Fruit fly (Drosophila melanogaster): Measurements from ENCODE around the gene Vap33.

The Vap33 gene

DNA sequence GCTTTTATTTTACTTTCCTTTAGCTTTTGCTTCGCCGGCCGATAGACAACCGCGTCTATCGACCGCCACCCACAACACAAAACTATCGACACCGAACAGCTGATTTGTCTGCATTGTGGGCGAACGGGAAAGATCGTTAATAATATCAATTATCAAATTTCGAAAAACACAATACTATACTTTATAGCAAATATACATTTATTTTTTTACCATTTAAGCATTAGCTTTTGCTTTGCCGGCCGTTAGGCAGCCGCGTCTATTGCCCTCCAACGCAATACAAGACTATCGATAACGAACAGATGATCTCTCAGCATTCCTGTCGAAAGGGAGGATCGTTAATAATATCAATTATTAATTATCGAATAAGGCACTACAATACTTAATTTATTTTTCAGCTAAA is 12.6 kb upstream of the Vap33 start, which contains the start of the genes CG2938 and Glos (continued):
- TF ChIP-seq Vsx1 (GFP tag; optimal IDR thresholded peaks at IDR 0.05) (no peak), hbn (GFP tag; IDR thresholded peaks at IDR 0.05; ENCODE audit: partially characterized antibody) (peak; percentile 67), CG9727 (GFP tag; optimal IDR thresholded peaks at IDR 0.05) (no peak), CG9932 (GFP tag; IDR thresholded peaks at IDR 0.05) (no peak), Med (GFP tag) (peak; percentile 50), CG30431 (GFP tag; optimal IDR thresholded peaks at IDR 0.05) (no peak), crp (GFP tag; optimal IDR thresholded peaks at IDR 0.05) (peak; percentile 54 to 89), CoRest (tag; optimal IDR thresholded peaks at IDR 0.05) (peak; percentile 9), CG14860 (GFP tag; IDR thresholded peaks at IDR 0.05; ENCODE audit: partially characterized antibody) (peak; percentile 68; the same call in 2 of the 3 replicates), Hand (GFP tag; optimal IDR thresholded peaks at IDR 0.05) (no peak), E2f2 (GFP tag; IDR thresholded peaks at IDR 0.05) (peak; percentile 30; the same call in 1 of the 2 replicates), prd (optimal IDR thresholded peaks at IDR 0.05) (no peak), prd (GFP tag; IDR thresholded peaks at IDR 0.05) (no peak), pfk (GFP tag; optimal IDR thresholded peaks at IDR 0.05) (no peak), so (GFP tag; IDR thresholded peaks at IDR 0.05) (no peak), B-H2 (GFP tag; optimal IDR thresholded peaks at IDR 0.05) (no peak), CG1603 (tag; optimal IDR thresholded peaks at IDR 0.05) (peak; percentile 13), CG11093 (GFP tag; IDR thresholded peaks at IDR 0.05) (no peak), sim (GFP tag; IDR thresholded peaks at IDR 0.05) (no peak), Oli (tag; optimal IDR thresholded peaks at IDR 0.05) (no peak), gem (tag; optimal IDR thresholded peaks at IDR 0.05) (no peak), Dip3 (GFP tag; optimal IDR thresholded peaks at IDR 0.05) (no peak), CTCF (GFP tag; optimal IDR thresholded peaks at IDR 0.05) (no peak), lab (GFP tag; optimal IDR thresholded peaks at IDR 0.05) (no peak), CG12104 (GFP tag; optimal IDR thresholded peaks at IDR 0.05) (no peak), Doc3 (GFP tag; IDR thresholded peaks at IDR 0.05; ENCODE audit: partially characterized antibody) (peak; percentile 69; the same call in 1 of the 3 replicates), al (GFP tag; IDR thresholded peaks at IDR 0.05) (no peak), CG34224 (GFP tag; IDR thresholded peaks at IDR 0.05; ENCODE audit: partially characterized antibody) (peak; percentile 77), CG1233 (GFP tag; optimal IDR thresholded peaks at IDR 0.05) (no peak), HHEX (GFP tag; optimal IDR thresholded peaks at IDR 0.05) (no peak), CG3407 (GFP tag; optimal IDR thresholded peaks at IDR 0.05) (no peak), CG16813 (GFP tag; IDR thresholded peaks at IDR 0.05; ENCODE audit: partially characterized antibody) (peak; percentile 72), Ets97D (GFP tag; optimal IDR thresholded peaks at IDR 0.05) (no peak), Hr3 (GFP tag; optimal IDR thresholded peaks at IDR 0.05) (no peak), Elba2 (GFP tag; optimal IDR thresholded peaks at IDR 0.05) (no peak), CG4707 (GFP tag; optimal IDR thresholded peaks at IDR 0.05) (no peak), en (GFP tag; optimal IDR thresholded peaks at IDR 0.05) (no peak), vnd (GFP tag; IDR thresholded peaks at IDR 0.05; ENCODE audit: partially characterized antibody) (peak; percentile 76), HLH3B (GFP tag; IDR thresholded peaks at IDR 0.05) (no peak), CG8765 (GFP tag; IDR thresholded peaks at IDR 0.05) (no peak), gro (GFP tag; optimal IDR thresholded peaks at IDR 0.05) (no peak), CG7987 (GFP tag; optimal IDR thresholded peaks at IDR 0.05) (no peak), Dll (GFP tag; IDR thresholded peaks at IDR 0.05; ENCODE audit: partially characterized antibody) (peak; percentile 86), row (GFP tag; IDR thresholded peaks at IDR 0.05) (0 out of 3 replicates have a peak, but pooled peaks have one; percentile 32), stc (GFP tag; IDR thresholded peaks at IDR 0.05) (no peak), Scr (GFP tag; IDR thresholded peaks at IDR 0.05; ENCODE audit: partially characterized antibody) (peak; percentile 80), CG9876 (GFP tag; optimal IDR thresholded peaks at IDR 0.05) (no peak), CG13424 (tag; optimal IDR thresholded peaks at IDR 0.05) (no peak), Nf-YA (GFP tag; IDR thresholded peaks at IDR 0.05) (no peak), dmrt11E (tag; optimal IDR thresholded peaks at IDR 0.05) (no peak), repo (GFP tag; optimal IDR thresholded peaks at IDR 0.05) (no peak)

All from whole organism, embryonic.